Worm (Caenorhabditis elegans) whole organism, mixed stage, embryonic: ENCODE data around the gene K07D4.6.
A peak's percentile ranks its signal among the peaks of the same experiment; 100 is the strongest.

Source experiments
- M03D4.4 ChIP-seq: sonication (generic microtip); optimal IDR thresholded peaks from 2 replicates; lab custom pipeline; 2017; ENCODE audit warnings: mild to moderate bottlenecking, missing genetic modification characterization, missing compliant biosample characterization
- bed-3 ChIP-seq: fragments of 200-800 bp; sonication (Bioruptor generic); optimal IDR thresholded peaks from 3 replicates; lab custom pipeline; 2018; ENCODE audit warnings: mild to moderate bottlenecking, missing genetic modification characterization, moderate library complexity, missing compliant biosample characterization
- blmp-1 ChIP-seq: fragments of 150-350 bp; optimal IDR thresholded peaks from 2 replicates; lab custom pipeline; 2014; ENCODE audit warnings: missing biosample characterization, missing genetic modification characterization
- ceh-39 ChIP-seq: fragments of 150-350 bp; optimal IDR thresholded peaks from 2 replicates; lab custom pipeline; 2014; ENCODE audit warnings: missing biosample characterization, missing genetic modification characterization
- ceh-83 ChIP-seq: fragments of 200-800 bp; sonication (Bioruptor generic); optimal IDR thresholded peaks from 2 replicates; lab custom pipeline; 2018; ENCODE audit warnings: mild to moderate bottlenecking, missing genetic modification characterization, missing compliant biosample characterization
- ces-1 ChIP-seq: fragments of 150-350 bp; optimal IDR thresholded peaks from 2 replicates; lab custom pipeline; 2014; ENCODE audit warnings: missing biosample characterization, missing genetic modification reagents, missing genetic modification characterization
- cnd-1 ChIP-seq: fragments of 200-800 bp; sonication (Bioruptor generic); optimal IDR thresholded peaks from 2 replicates; lab custom pipeline; 2018; ENCODE audit warnings: mild to moderate bottlenecking, missing genetic modification characterization, missing compliant biosample characterization
- drap-1 ChIP-seq: fragments of 200-800 bp; sonication (Bioruptor generic); optimal IDR thresholded peaks from 3 replicates; lab custom pipeline; 2018; ENCODE audit warnings: mild to moderate bottlenecking, missing genetic modification characterization, missing compliant biosample characterization
- elt-1 ChIP-seq: sonication (generic microtip); optimal IDR thresholded peaks from 2 replicates; lab custom pipeline; 2017; ENCODE audit warnings: missing genetic modification characterization, mild to moderate bottlenecking, missing compliant biosample characterization, antibody characterized with exemption, moderate library complexity, borderline replicate concordance; ENCODE audit not compliant: insufficient read depth
- elt-3 ChIP-seq: fragments of 150-350 bp; optimal IDR thresholded peaks from 2 replicates; lab custom pipeline; 2014; ENCODE audit warnings: missing biosample characterization, missing genetic modification characterization
- ham-2 ChIP-seq: fragments of 200-800 bp; sonication (Bioruptor generic); optimal IDR thresholded peaks from 2 replicates; lab custom pipeline; 2018; ENCODE audit warnings: mild to moderate bottlenecking, missing genetic modification characterization, missing compliant biosample characterization
- lin-13 ChIP-seq: fragments of 150-350 bp; optimal IDR thresholded peaks from 2 replicates; lab custom pipeline; 2014; ENCODE audit warnings: missing biosample characterization, missing genetic modification characterization
- lin-32 ChIP-seq: fragments of 200-800 bp; sonication (Bioruptor generic); optimal IDR thresholded peaks from 2 replicates; lab custom pipeline; 2018; ENCODE audit warnings: mild to moderate bottlenecking, missing genetic modification characterization, missing compliant biosample characterization
- lsy-2 ChIP-seq: fragments of 150-350 bp; optimal IDR thresholded peaks from 2 replicates; lab custom pipeline; 2014; ENCODE audit warnings: missing biosample characterization, missing genetic modification characterization
- mab-5 ChIP-seq: fragments of 150-350 bp; optimal IDR thresholded peaks from 2 replicates; lab custom pipeline; 2014; ENCODE audit warnings: missing biosample characterization, missing genetic modification characterization
- mep-1 ChIP-seq: fragments of 150-350 bp; optimal IDR thresholded peaks from 2 replicates; lab custom pipeline; 2017; ENCODE audit warnings: missing biosample characterization, missing genetic modification reagents, missing genetic modification characterization, inconsistent platforms
- mls-2 ChIP-seq: sonication (generic microtip); optimal IDR thresholded peaks from 2 replicates; lab custom pipeline; 2016; ENCODE audit warnings: mild to moderate bottlenecking, missing genetic modification characterization, moderate library complexity, missing compliant biosample characterization
- nhr-2 ChIP-seq: fragments of 150-350 bp; optimal IDR thresholded peaks from 2 replicates; lab custom pipeline; 2014; ENCODE audit warnings: missing biosample characterization, missing genetic modification characterization
- nhr-28 ChIP-seq: fragments of 150-350 bp; optimal IDR thresholded peaks from 2 replicates; lab custom pipeline; 2014; ENCODE audit warnings: missing biosample characterization, missing genetic modification characterization
- nhr-76 ChIP-seq: sonication (generic microtip); optimal IDR thresholded peaks from 2 replicates; lab custom pipeline; 2017; ENCODE audit warnings: missing biosample characterization, missing genetic modification characterization
- pha-4 ChIP-seq: fragments of 150-350 bp; optimal IDR thresholded peaks from 2 replicates; lab custom pipeline; 2018; ENCODE audit warnings: missing biosample characterization, missing genetic modification reagents, missing genetic modification characterization
- sem-2 ChIP-seq: fragments of 200-800 bp; sonication (Bioruptor generic); optimal IDR thresholded peaks from 2 replicates; lab custom pipeline; 2018; ENCODE audit warnings: mild to moderate bottlenecking, missing genetic modification characterization, missing compliant biosample characterization
- sptf-1 ChIP-seq: sonication (generic microtip); optimal IDR thresholded peaks from 2 replicates; lab custom pipeline; 2017; ENCODE audit warnings: mild to moderate bottlenecking, missing genetic modification characterization, moderate library complexity, missing compliant biosample characterization
- unc-120 ChIP-seq: sonication (generic microtip); optimal IDR thresholded peaks from 2 replicates; lab custom pipeline; 2017; ENCODE audit warnings: missing genetic modification characterization, missing compliant biosample characterization; ENCODE audit not compliant: poor library complexity, severe bottlenecking
- unc-39 ChIP-seq: fragments of 150-350 bp; optimal IDR thresholded peaks from 2 replicates; lab custom pipeline; 2014; ENCODE audit warnings: missing biosample characterization, missing genetic modification characterization
- unc-62 ChIP-seq: fragments of 150-350 bp; optimal IDR thresholded peaks from 2 replicates; lab custom pipeline; 2014; ENCODE audit warnings: missing biosample characterization, missing genetic modification reagents, missing genetic modification characterization
- zip-8 ChIP-seq: fragments of 150-350 bp; optimal IDR thresholded peaks from 2 replicates; lab custom pipeline; 2014; ENCODE audit warnings: missing biosample characterization, missing genetic modification characterization
- ztf-11 ChIP-seq: fragments of 150-350 bp; optimal IDR thresholded peaks from 2 replicates; lab custom pipeline; 2014; ENCODE audit warnings: missing biosample characterization, missing genetic modification characterization

The K07D4.6 gene

ce11 chrII:3982313-3982712, 36.2 kb downstream of the K07D4.6 start, which contains the start of gene lin-31:
Gene lin-31, plus strand, starts transcription at chrII:3982549.
- TF ChIP-seq elt-3 (no peak), unc-39 (tag; lab: Kevin White, UChicago) (no peak), ceh-39 (tag; lab: Kevin White, UChicago) (no peak), blmp-1 (tag; lab: Kevin White, UChicago) (no peak), lsy-2 (tag; lab: Kevin White, UChicago) (no peak), nhr-28 (tag; lab: Kevin White, UChicago) (no peak), unc-120 (tag; lab: Kevin White, UChicago) (no peak), elt-1 (tag; lab: Kevin White, UChicago) (no peak), sptf-1 (tag; lab: Kevin White, UChicago) (no peak), ztf-11 (tag; lab: Kevin White, UChicago) (no peak), lin-32 (GFP tag; lab: Kevin White, UChicago) (no peak), mab-5 (tag; lab: Kevin White, UChicago) (no peak), mep-1 (tag; lab: Kevin White, UChicago) (no peak), nhr-2 (tag; lab: Kevin White, UChicago) (no peak)

DNA sequence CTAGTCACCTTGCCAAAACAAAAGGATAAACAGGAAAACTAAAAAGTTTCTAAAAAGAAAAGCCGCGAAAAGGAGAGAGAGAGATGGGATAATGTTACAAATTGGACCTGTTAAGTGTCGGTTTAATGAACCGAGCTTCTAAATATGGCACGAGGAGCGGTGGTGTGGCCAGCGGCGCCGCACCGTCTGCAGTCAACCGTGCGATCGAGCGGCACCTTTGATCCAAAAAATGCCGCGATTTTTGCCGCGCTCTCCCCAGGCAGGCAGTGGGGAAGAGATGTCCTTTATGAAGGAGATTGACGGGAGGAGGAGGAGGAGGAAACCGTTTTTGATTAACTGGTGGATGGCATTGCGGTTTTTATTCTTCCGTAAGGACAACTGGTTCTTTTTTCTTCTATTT, 38.1 kb downstream of the K07D4.6 start:
- TF ChIP-seq ztf-11 (tag; lab: Kevin White, UChicago) (no peak), lin-13 (tag; lab: Kevin White, UChicago) (no peak), mep-1 (tag; lab: Kevin White, UChicago) (no peak), sptf-1 (tag; lab: Kevin White, UChicago) (no peak)

ce11 chrII:3978198-3978597, 40.3 kb downstream of the K07D4.6 start:
- no peak for TF ChIP-seq pha-4

DNA sequence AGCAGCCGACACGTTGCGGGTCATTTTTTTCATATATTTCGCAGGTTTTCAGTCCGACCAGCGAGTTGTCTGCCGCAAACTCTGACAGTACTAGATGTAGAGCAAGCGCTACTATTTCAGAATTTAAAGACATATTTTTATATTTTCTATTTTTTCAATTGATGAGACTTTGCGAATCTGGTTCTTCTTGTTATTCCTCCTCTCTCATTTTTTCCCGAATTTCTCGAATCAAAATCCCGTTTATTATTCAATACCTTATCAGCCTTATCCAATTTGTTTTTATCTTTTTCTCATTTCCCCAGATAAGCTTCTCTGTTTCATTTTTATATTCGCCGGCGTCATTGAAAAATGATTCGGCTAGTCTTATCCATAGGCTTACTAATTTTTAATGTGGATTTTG, 42.6 kb downstream of the K07D4.6 start, which contains the start of gene dos-2:
dos-2 (plus strand) TSS at position 301 of the 400 bp plus-strand sequence.
- TF ChIP-seq drap-1 (no peak), zip-8 (tag; lab: Kevin White, UChicago) (no peak), mep-1 (tag; lab: Kevin White, UChicago) (no peak)

- TF ChIP-seq lin-32 (GFP tag; lab: Kevin White, UChicago) (peak; percentile 99), unc-62 (peak; percentile 14), mls-2 (tag; lab: Kevin White, UChicago) (no peak), cnd-1 (tag; lab: Kevin White, UChicago) (peak; percentile 92), mep-1 (tag; lab: Kevin White, UChicago) (peak; percentile 10), sem-2 (GFP tag; lab: Kevin White, UChicago) (no peak), ces-1 (GFP tag; lab: Kevin White, UChicago) (peak; percentile 86)
These were observed 43.6 kb downstream of the K07D4.6 start, which contains the start of gene cank-26 for ce11 chrII:3974953-3975352. Gene cank-26, minus strand, starts transcription at chrII:3975065.

- TF ChIP-seq ces-1 (GFP tag; lab: Kevin White, UChicago) (peak; percentile 1), ceh-39 (tag; lab: Kevin White, UChicago) (no peak)
These were observed 46.4 kb downstream of the K07D4.6 start, which contains the start of gene K10G6.9 for ce11 chrII:3972153-3972552. Gene K10G6.9, plus strand, starts transcription at chrII:3972262.

DNA sequence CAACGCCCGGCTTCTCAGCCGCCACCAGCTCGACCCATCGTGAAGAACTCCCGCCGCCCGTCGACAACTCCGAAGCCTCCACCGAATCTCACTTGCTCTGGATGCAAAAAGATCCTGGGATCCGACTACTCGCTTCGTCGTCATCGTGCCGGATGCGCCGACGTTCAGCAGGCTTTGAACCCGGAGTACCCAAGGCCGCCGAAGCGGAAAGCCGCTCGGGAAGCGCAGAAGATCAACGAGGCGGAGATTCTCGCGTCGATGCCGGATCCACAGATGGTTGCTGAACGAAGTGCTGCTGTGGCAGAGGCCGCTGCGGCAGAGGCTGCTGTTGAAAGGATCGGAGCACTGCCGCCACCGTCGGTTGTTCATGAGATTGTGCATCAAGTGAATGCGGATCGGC, 49.7 kb downstream of the K07D4.6 start:
- TF ChIP-seq mls-2 (tag; lab: Kevin White, UChicago) (no peak), unc-39 (tag; lab: Kevin White, UChicago) (no peak), nhr-76 (tag; lab: Kevin White, UChicago) (no peak), sem-2 (GFP tag; lab: Kevin White, UChicago) (no peak)

- no peak for TF ChIP-seq unc-120 (tag; lab: Kevin White, UChicago)
- no peak for TF ChIP-seq ham-2 (GFP tag; lab: Kevin White, UChicago)
- TF ChIP-seq ceh-39 (tag; lab: Kevin White, UChicago): no peak
- TF ChIP-seq blmp-1 (tag; lab: Kevin White, UChicago): no peak
- no peak for TF ChIP-seq ceh-83
- TF ChIP-seq bed-3 (GFP tag; lab: Kevin White, UChicago): no peak
- no peak for TF ChIP-seq M03D4.4 (tag; lab: Kevin White, UChicago)
- TF ChIP-seq, all 35 proteins: peak for 0
These were observed 50.4 kb downstream of the K07D4.6 start for ce11 chrII:3968070-3968469.
